Fruit fly (Drosophila melanogaster) whole organism, embryonic: ENCODE results near the gene Bet3.

Experiments
- Asciz ChIP-seq: fragments of 200-800 bp; sonication (Bioruptor generic); optimal IDR thresholded peaks from 2 replicates; lab custom pipeline; 2017; ENCODE audit warnings: missing biosample characterization, mild to moderate bottlenecking, missing genetic modification characterization, missing genetic modification reagents
- CG1529 ChIP-seq: fragments of 200-800 bp; sonication (Bioruptor generic); optimal IDR thresholded peaks from 3 replicates; lab custom pipeline; 2018; ENCODE audit warnings: missing biosample characterization, missing genetic modification characterization
- CG17568 ChIP-seq: fragments of 200-800 bp; sonication (Bioruptor generic); optimal IDR thresholded peaks from 2 replicates; lab custom pipeline; 2018; ENCODE audit warnings: missing biosample characterization, mild to moderate bottlenecking, missing genetic modification characterization, moderate library complexity
- CG18764 ChIP-seq: fragments of 200-800 bp; sonication (Bioruptor generic); optimal IDR thresholded peaks from 3 replicates; lab custom pipeline; 2016; ENCODE audit warnings: missing biosample characterization, missing genetic modification characterization
- CG31224 ChIP-seq: fragments of 200-800 bp; sonication (Bioruptor generic); IDR thresholded peaks from 2 replicates; pipeline ENCODE4 v1.3.6; 2022; ENCODE audit warnings: missing biosample characterization, missing genetic modification characterization
- CG3281 ChIP-seq: fragments of 200-800 bp; sonication (Bioruptor generic); optimal IDR thresholded peaks from 3 replicates; lab custom pipeline; 2017; ENCODE audit warnings: missing biosample characterization, mild to moderate bottlenecking, missing genetic modification characterization
- CG7745 ChIP-seq: fragments of 200-800 bp; sonication (Bioruptor generic); optimal IDR thresholded peaks from 2 replicates; lab custom pipeline; 2018; ENCODE audit warnings: missing biosample characterization, mild to moderate bottlenecking, missing genetic modification characterization, moderate library complexity
- D ChIP-seq, 2 experiments: fragments of 200-800 bp in 1 of 2; fragments of >200 bp in 1 of 2; sonication (Bioruptor generic) in 1 of 2; optimal IDR thresholded peaks; 2 replicates in 1 of 2; 3 replicates in 1 of 2; lab custom pipeline; 2017; ENCODE audit warnings: mild to moderate bottlenecking in 1 of 2, missing biosample characterization in 1 of 2, missing genetic modification characterization in 1 of 2, missing genetic modification reagents in 1 of 2
- nau ChIP-seq: fragments of 200-800 bp; sonication (Bioruptor generic); optimal IDR thresholded peaks from 3 replicates; lab custom pipeline; 2017; ENCODE audit warnings: missing biosample characterization, mild to moderate bottlenecking, missing genetic modification characterization, missing genetic modification reagents
- repo ChIP-seq: fragments of 200-800 bp; sonication (Bioruptor generic); optimal IDR thresholded peaks from 2 replicates; lab custom pipeline; 2016; ENCODE audit warnings: missing biosample characterization, missing genetic modification characterization
- wek ChIP-seq: fragments of 200-800 bp; sonication (Bioruptor generic); optimal IDR thresholded peaks from 3 replicates; lab custom pipeline; 2018; ENCODE audit warnings: missing biosample characterization, mild to moderate bottlenecking, missing genetic modification characterization, moderate library complexity
- zen2 ChIP-seq: fragments of 200-800 bp; sonication (Bioruptor generic); IDR thresholded peaks from 3 replicates; pipeline ENCODE4 v1.3.6; 2022; ENCODE audit warnings: missing biosample characterization, missing genetic modification characterization; ENCODE audit not compliant: partially characterized antibody

- TF ChIP-seq CG17568 = no peak
- no peak for TF ChIP-seq wek (GFP tag; lab: Kevin White, UChicago)
- TF ChIP-seq nau (GFP tag; lab: Kevin White, UChicago) = no peak
- peak; percentile 51 for TF ChIP-seq CG3281
- no peak for TF ChIP-seq CG1529 (GFP tag; lab: Kevin White, UChicago)
- no peak for TF ChIP-seq CG7745 (tag; lab: Kevin White, UChicago)
- TF ChIP-seq D (optimal IDR thresholded peaks at IDR 0.05; lab: Kevin White, UChicago) = no peak
- TF ChIP-seq D (GFP tag; optimal IDR thresholded peaks at IDR 0.05; lab: Kevin White, UChicago) = peak; percentile 34
- no peak for TF ChIP-seq Asciz (GFP tag; lab: Kevin White, UChicago)
- no peak for TF ChIP-seq CG18764
- TF ChIP-seq CG31224 (GFP tag; lab: Robert Waterston, UW) = no peak
- TF ChIP-seq zen2 = no peak
- no peak for TF ChIP-seq repo (GFP tag; lab: Kevin White, UChicago)
Measured at dm6 chr3L:9468261-9468890, 26.3 kb upstream of the Bet3 start.
